Fruit fly (Drosophila melanogaster): ENCODE measurements around the gene Stip1.
A peak's percentile ranks its signal among the peaks of the same experiment; 100 is the strongest.

Stip1 gene

DNA sequence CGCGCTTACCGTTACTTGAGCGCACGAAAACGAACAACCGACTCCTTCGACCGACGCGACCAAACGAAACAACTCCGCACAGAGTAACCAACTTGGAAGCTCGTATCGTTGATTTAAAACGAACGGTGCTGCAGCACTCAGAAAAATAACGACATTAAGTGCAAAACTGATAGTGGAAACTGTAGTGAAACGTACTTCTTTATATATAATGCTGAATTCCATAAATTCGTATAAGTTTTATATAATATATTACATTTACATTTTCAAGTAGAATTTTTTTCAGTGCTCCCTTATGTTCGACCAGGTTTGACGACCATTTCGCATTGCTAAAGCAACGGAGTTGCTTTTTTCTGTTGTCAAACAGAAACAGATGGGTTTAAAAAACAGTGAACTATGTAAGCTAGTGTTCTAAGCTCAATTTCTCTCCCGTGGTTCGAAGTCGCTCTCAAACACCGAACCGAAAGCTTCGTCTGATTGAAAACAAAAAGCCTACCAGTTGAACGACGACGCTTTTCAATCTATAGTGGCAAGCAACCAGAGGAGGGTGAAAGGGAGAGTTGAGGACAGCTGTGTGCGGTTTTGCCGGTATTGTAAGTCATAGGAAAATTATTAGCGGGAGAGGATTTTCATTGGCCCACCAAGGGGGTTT lies 27.4 kb upstream of the Stip1 start, which contains the start of gene CG17075 (continued):
- peak; percentile 86 for TF ChIP-seq pho (GFP tag; optimal IDR thresholded peaks at IDR 0.05)
- TF ChIP-seq Fer3 (tag; optimal IDR thresholded peaks at IDR 0.05), result peak; percentile 96
- TF ChIP-seq Hmx (GFP tag; optimal IDR thresholded peaks at IDR 0.05), result peak; percentile 72
- peak; percentile 79 for TF ChIP-seq croc (GFP tag; conservative IDR thresholded peaks at IDR 0.05)
- TF ChIP-seq Lhr (GFP tag; optimal IDR thresholded peaks at IDR 0.05), result peak; percentile 61
- TF ChIP-seq Sox102F (GFP tag; optimal IDR thresholded peaks at IDR 0.05), result peak; percentile 97
- TF ChIP-seq Asciz (GFP tag; optimal IDR thresholded peaks at IDR 0.05), result peak; percentile 95
- TF ChIP-seq Sin3A (optimal IDR thresholded peaks at IDR 0.05), result no peak
- TF ChIP-seq sug (tag; optimal IDR thresholded peaks at IDR 0.05), result peak; percentile 88
- TF ChIP-seq Dek (tag; optimal IDR thresholded peaks at IDR 0.05), result peak; percentile 96
- peak; percentile 78 for TF ChIP-seq CG3065 (GFP tag; optimal IDR thresholded peaks at IDR 0.05)
- TF ChIP-seq CG2712 (tag; optimal IDR thresholded peaks at IDR 0.05), result peak; percentile 92
- TF ChIP-seq maf-S (GFP tag; optimal IDR thresholded peaks at IDR 0.05), result peak; percentile 62
- no peak for TF ChIP-seq nerfin-2 (GFP tag; IDR thresholded peaks at IDR 0.05; ENCODE audit: partially characterized antibody)
- peak; percentile 95 for TF ChIP-seq CG10366 (GFP tag; IDR thresholded peaks at IDR 0.05)
- TF ChIP-seq CG8089 (GFP tag; optimal IDR thresholded peaks at IDR 0.05), result peak; percentile 48
- TF ChIP-seq Mrtf (GFP tag; IDR thresholded peaks at IDR 0.05), result peak; percentile 92
- peak; percentile 6 for TF ChIP-seq bigmax (GFP tag; optimal IDR thresholded peaks at IDR 0.05)
- TF ChIP-seq sr (GFP tag; IDR thresholded peaks at IDR 0.05), result peak; percentile 84
- peak; percentile 55 for TF ChIP-seq CG15696 (tag; optimal IDR thresholded peaks at IDR 0.05)
- peak; percentile 91 for TF ChIP-seq danr (GFP tag; IDR thresholded peaks at IDR 0.05)
- peak in 1 of 2 experiments; percentile 93 for TF ChIP-seq Eip74EF (GFP tag; optimal IDR thresholded peaks at IDR 0.05)
- TF ChIP-seq CG14965 (GFP tag; optimal IDR thresholded peaks at IDR 0.05; ENCODE audit: borderline replicate concordance), result no peak
- TF ChIP-seq CG17186 (GFP tag; optimal IDR thresholded peaks at IDR 0.05), result peak; percentile 36
- peak; percentile 98 for TF ChIP-seq CG7839 (tag; optimal IDR thresholded peaks at IDR 0.05)
- no peak for TF ChIP-seq hb (GFP tag; IDR thresholded peaks at IDR 0.05; ENCODE audit: partially characterized antibody)
- TF ChIP-seq ems (GFP tag; optimal IDR thresholded peaks at IDR 0.05), result peak; percentile 84
- TF ChIP-seq jing (GFP tag; optimal IDR thresholded peaks at IDR 0.05), result peak; percentile 88
- TF ChIP-seq ato (GFP tag; IDR thresholded peaks at IDR 0.05; ENCODE audit: partially characterized antibody), result no peak
- peak; percentile 80 for TF ChIP-seq CG16815 (GFP tag; optimal IDR thresholded peaks at IDR 0.05)
- peak; percentile 95 for TF ChIP-seq H2.0 (GFP tag; IDR thresholded peaks at IDR 0.05)
- TF ChIP-seq CG10321 (GFP tag; IDR thresholded peaks at IDR 0.05), result peak; percentile 78
- no peak for TF ChIP-seq CG33557 (GFP tag; optimal IDR thresholded peaks at IDR 0.05)
- peak in 1 of 2 experiments; percentile 49 for TF ChIP-seq insv (GFP tag; optimal IDR thresholded peaks at IDR 0.05)
- no peak for TF ChIP-seq nau (GFP tag; optimal IDR thresholded peaks at IDR 0.05)
- TF ChIP-seq CG16779 (GFP tag; IDR thresholded peaks at IDR 0.05), result peak; percentile 81
- TF ChIP-seq CG12236 (GFP tag; optimal IDR thresholded peaks at IDR 0.05), result peak; percentile 32
- TF ChIP-seq CG1602 (GFP tag; optimal IDR thresholded peaks at IDR 0.05), result peak; percentile 91
- TF ChIP-seq BtbVII (GFP tag; optimal IDR thresholded peaks at IDR 0.05), result peak; percentile 95
- TF ChIP-seq wor (GFP tag; IDR thresholded peaks at IDR 0.05), result peak; percentile 90
- peak; percentile 34 for TF ChIP-seq btn (GFP tag; optimal IDR thresholded peaks at IDR 0.05)
- peak; percentile 57 for TF ChIP-seq CG2116 (GFP tag; optimal IDR thresholded peaks at IDR 0.05)
- peak; percentile 86 for TF ChIP-seq onecut (GFP tag; IDR thresholded peaks at IDR 0.05)
- peak; percentile 16 for TF ChIP-seq en (GFP tag; optimal IDR thresholded peaks at IDR 0.05)
- TF ChIP-seq CG32767 (GFP tag; IDR thresholded peaks at IDR 0.05), result peak; percentile 91
- peak; percentile 87 for TF ChIP-seq CG30431 (GFP tag; optimal IDR thresholded peaks at IDR 0.05)
- TF ChIP-seq CG11504 (tag; optimal IDR thresholded peaks at IDR 0.05), result peak; percentile 96
- peak; percentile 87 for TF ChIP-seq Rx (GFP tag; IDR thresholded peaks at IDR 0.05)
- peak; percentile 89 for TF ChIP-seq Optix (GFP tag; IDR thresholded peaks at IDR 0.05)
- peak; percentile 90 for TF ChIP-seq Ssrp (tag; optimal IDR thresholded peaks at IDR 0.05)
